Fruit fly (Drosophila melanogaster): ENCODE data around the gene Hipk.

Gene Hipk

dm6 chr3L:552950-553349, 10.1 kb downstream of the Hipk start (continued):
- peak; percentile 67 for TF ChIP-seq ERR (GFP tag; optimal IDR thresholded peaks at IDR 0.05)
- TF ChIP-seq dysf (GFP tag; IDR thresholded peaks at IDR 0.05), result peak; percentile 87
- TF ChIP-seq HmgZ (tag; optimal IDR thresholded peaks at IDR 0.05), result peak; percentile 51
- TF ChIP-seq tgo (GFP tag; IDR thresholded peaks at IDR 0.05), result peak; percentile 76
- TF ChIP-seq Sox100B (GFP tag; optimal IDR thresholded peaks at IDR 0.05), result peak; percentile 51
- TF ChIP-seq CG14965 (GFP tag; optimal IDR thresholded peaks at IDR 0.05; ENCODE audit: borderline replicate concordance), result no peak
- TF ChIP-seq Dref (GFP tag; IDR thresholded peaks at IDR 0.05), result no peak
- no peak for TF ChIP-seq Trl (optimal IDR thresholded peaks at IDR 0.05)
- TF ChIP-seq Trl (GFP tag; optimal IDR thresholded peaks at IDR 0.05), result peak; percentile 60
- TF ChIP-seq CG6765 (GFP tag; optimal IDR thresholded peaks at IDR 0.05), result peak; percentile 34
- no peak for TF ChIP-seq Spps (tag; optimal IDR thresholded peaks at IDR 0.05)
- peak; percentile 76 for TF ChIP-seq CG32532 (GFP tag; IDR thresholded peaks at IDR 0.05)
- TF ChIP-seq CG12236 (GFP tag; optimal IDR thresholded peaks at IDR 0.05), result no peak
- TF ChIP-seq pum (GFP tag; optimal IDR thresholded peaks at IDR 0.05), result peak; percentile 55
- TF ChIP-seq CG10147 (GFP tag; optimal IDR thresholded peaks at IDR 0.05), result peak; percentile 51
- no peak for TF ChIP-seq inv (GFP tag; IDR thresholded peaks at IDR 0.05; ENCODE audit: partially characterized antibody)
- no peak for TF ChIP-seq Dp (GFP tag; optimal IDR thresholded peaks at IDR 0.05)
- TF ChIP-seq CG6272 (GFP tag; IDR thresholded peaks at IDR 0.05), result peak; percentile 59
- TF ChIP-seq CG42726 (GFP tag; IDR thresholded peaks at IDR 0.05; ENCODE audit: partially characterized antibody), result no peak
- no peak for TF ChIP-seq CG8478 (optimal IDR thresholded peaks at IDR 0.05)
- TF ChIP-seq gt (GFP tag; IDR thresholded peaks at IDR 0.05), result 0 out of 2 replicates have a peak, but pooled peaks have one; percentile 29
- peak; percentile 74 for TF ChIP-seq CG10209 (GFP tag; optimal IDR thresholded peaks at IDR 0.05)
- TF ChIP-seq CG3995 (GFP tag; optimal IDR thresholded peaks at IDR 0.05), result peak; percentile 14
- TF ChIP-seq Adf1 (GFP tag; IDR thresholded peaks at IDR 0.05), result 0 out of 2 replicates have a peak, but pooled peaks have one; percentile 8
- TF ChIP-seq ato (GFP tag; IDR thresholded peaks at IDR 0.05; ENCODE audit: partially characterized antibody), result no peak
- TF ChIP-seq mld (GFP tag; IDR thresholded peaks at IDR 0.05; ENCODE audit: partially characterized antibody), result no peak
- peak; percentile 31 for TF ChIP-seq cg (GFP tag; optimal IDR thresholded peaks at IDR 0.05)
- peak; percentile 78 for TF ChIP-seq CG12219 (GFP tag; optimal IDR thresholded peaks at IDR 0.05)
- peak; percentile 26 for TF ChIP-seq CG34376 (GFP tag; optimal IDR thresholded peaks at IDR 0.05)
- no peak for TF ChIP-seq Ets97D (GFP tag; optimal IDR thresholded peaks at IDR 0.05)
- TF ChIP-seq cwo (GFP tag; optimal IDR thresholded peaks at IDR 0.05), result peak; percentile 75
- 0 out of 2 replicates have a peak, but pooled peaks have one; percentile 34 for TF ChIP-seq danr (GFP tag; IDR thresholded peaks at IDR 0.05)
- no peak for TF ChIP-seq hkb (optimal IDR thresholded peaks at IDR 0.05)
- TF ChIP-seq hkb (GFP tag; IDR thresholded peaks at IDR 0.05), result peak; percentile 82
- TF ChIP-seq CG43689 (GFP tag; IDR thresholded peaks at IDR 0.05), result peak; percentile 51
- peak; percentile 80 for TF ChIP-seq lmd (GFP tag; IDR thresholded peaks at IDR 0.05)
- peak; percentile 7; the same call in 1 of the 2 replicates for TF ChIP-seq Ravus (GFP tag; IDR thresholded peaks at IDR 0.05)
- peak; percentile 85 for TF ChIP-seq CG11695 (GFP tag; IDR thresholded peaks at IDR 0.05)
- peak; percentile 39 for TF ChIP-seq sd (tag; optimal IDR thresholded peaks at IDR 0.05)
- TF ChIP-seq CG10366 (GFP tag; IDR thresholded peaks at IDR 0.05), result peak; percentile 80
- TF ChIP-seq crc (GFP tag; optimal IDR thresholded peaks at IDR 0.05), result peak; percentile 48
- TF ChIP-seq CG6791 (GFP tag; IDR thresholded peaks at IDR 0.05; ENCODE audit: partially characterized antibody), result no peak
- TF ChIP-seq btn (GFP tag; optimal IDR thresholded peaks at IDR 0.05), result peak; percentile 39
- TF ChIP-seq sim (GFP tag; IDR thresholded peaks at IDR 0.05), result no peak; the same call in 1 of the 2 replicates
- peak; percentile 74 for TF ChIP-seq CG12659 (GFP tag; optimal IDR thresholded peaks at IDR 0.05)
- peak; percentile 58; the same call in 1 of the 2 replicates for TF ChIP-seq rib (GFP tag; IDR thresholded peaks at IDR 0.05)
- TF ChIP-seq CG8290 (GFP tag; optimal IDR thresholded peaks at IDR 0.05), result no peak
- peak in 1 of 2 experiments; percentile 96 for TF ChIP-seq CG8290 (tag; optimal IDR thresholded peaks at IDR 0.05)
- TF ChIP-seq CG7745 (tag; optimal IDR thresholded peaks at IDR 0.05), result no peak
- TF ChIP-seq NFAT (GFP tag; IDR thresholded peaks at IDR 0.05), result 0 out of 2 replicates have a peak, but pooled peaks have one; percentile 56
- TF ChIP-seq D19A (tag; optimal IDR thresholded peaks at IDR 0.05), result peak; percentile 46
- TF ChIP-seq Lhr (GFP tag; optimal IDR thresholded peaks at IDR 0.05), result no peak

All from whole organism, embryonic.